Fruit fly (Drosophila melanogaster): Measurements from ENCODE around the gene RpL3.
A peak's percentile ranks its signal among the peaks of the same experiment; 100 is the strongest.

The RpL3 gene

DNA sequence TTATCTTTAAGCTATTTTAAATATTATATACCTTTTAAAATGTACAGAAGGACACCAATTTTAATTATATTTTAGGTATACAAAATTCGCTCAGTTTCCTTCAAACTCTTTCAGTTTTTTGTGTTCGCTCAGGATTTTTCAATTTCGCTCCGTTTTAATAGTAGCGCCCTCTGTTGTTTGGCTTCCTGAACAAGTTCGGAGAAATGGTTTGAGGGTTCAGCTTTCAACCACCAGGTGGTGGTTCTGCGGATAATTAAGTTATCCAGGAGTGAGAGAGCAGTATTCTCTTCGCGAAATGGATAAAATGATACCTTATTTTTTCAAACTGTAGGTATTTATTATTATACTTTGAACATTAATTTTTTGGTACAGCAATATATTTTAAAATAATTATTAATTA, 47.3 kb downstream of the RpL3 start (continued):
- TF ChIP-seq CG7928 (GFP tag; optimal IDR thresholded peaks at IDR 0.05): no peak
- no peak for TF ChIP-seq sima (GFP tag; optimal IDR thresholded peaks at IDR 0.05)
- no peak for TF ChIP-seq CG13296 (GFP tag; optimal IDR thresholded peaks at IDR 0.05)
- peak; percentile 48 for TF ChIP-seq phol (tag; optimal IDR thresholded peaks at IDR 0.05)
- peak; percentile 62 for TF ChIP-seq Chrac-16 (GFP tag; optimal IDR thresholded peaks at IDR 0.05)
- TF ChIP-seq Jarid2 (GFP tag; optimal IDR thresholded peaks at IDR 0.05): peak; percentile 66
- peak; percentile 83 for TF ChIP-seq CG4424 (GFP tag; optimal IDR thresholded peaks at IDR 0.05)
- peak; percentile 82 for TF ChIP-seq CG12071 (GFP tag; optimal IDR thresholded peaks at IDR 0.05)
- peak; percentile 77 for TF ChIP-seq CG6765 (GFP tag; optimal IDR thresholded peaks at IDR 0.05)
- TF ChIP-seq CG14965 (GFP tag; optimal IDR thresholded peaks at IDR 0.05; ENCODE audit: borderline replicate concordance): peak; percentile 98
- TF ChIP-seq Hmx (GFP tag; optimal IDR thresholded peaks at IDR 0.05): no peak
- no peak for TF ChIP-seq CG2129 (GFP tag; IDR thresholded peaks at IDR 0.05; ENCODE audit: partially characterized antibody)
- TF ChIP-seq tx (GFP tag; optimal IDR thresholded peaks at IDR 0.05): no peak
- TF ChIP-seq pum (GFP tag; optimal IDR thresholded peaks at IDR 0.05): peak; percentile 50
- TF ChIP-seq usp (GFP tag; optimal IDR thresholded peaks at IDR 0.05): no peak
- no peak for TF ChIP-seq CG10543 (GFP tag; optimal IDR thresholded peaks at IDR 0.05)
- TF ChIP-seq scrt (GFP tag; optimal IDR thresholded peaks at IDR 0.05): peak; percentile 52
- TF ChIP-seq emc (GFP tag; optimal IDR thresholded peaks at IDR 0.05): no peak
- TF ChIP-seq CG10959 (GFP tag; IDR thresholded peaks at IDR 0.05): peak; percentile 74
- peak; percentile 72 for TF ChIP-seq CG4820 (GFP tag; optimal IDR thresholded peaks at IDR 0.05)
- peak; percentile 89 for TF ChIP-seq CG7745 (tag; optimal IDR thresholded peaks at IDR 0.05)
- TF ChIP-seq CG17186 (GFP tag; optimal IDR thresholded peaks at IDR 0.05): peak; percentile 43
- peak; percentile 51 for TF ChIP-seq CG1602 (GFP tag; optimal IDR thresholded peaks at IDR 0.05)
- TF ChIP-seq CG16863 (GFP tag; optimal IDR thresholded peaks at IDR 0.05): peak; percentile 53
- TF ChIP-seq CG14710 (tag; optimal IDR thresholded peaks at IDR 0.05): no peak
- no peak for TF ChIP-seq corto (GFP tag; optimal IDR thresholded peaks at IDR 0.05)
- TF ChIP-seq Dbx (GFP tag; IDR thresholded peaks at IDR 0.05): no peak
- no peak for TF ChIP-seq CkIIα-i1 (GFP tag; IDR thresholded peaks at IDR 0.05)
- no peak for TF ChIP-seq CG13624 (GFP tag; optimal IDR thresholded peaks at IDR 0.05)
- peak; percentile 53 for TF ChIP-seq Lhr (GFP tag; optimal IDR thresholded peaks at IDR 0.05)
- no peak for TF ChIP-seq CG8944 (GFP tag; optimal IDR thresholded peaks at IDR 0.05)
- TF ChIP-seq CG10431 (GFP tag; optimal IDR thresholded peaks at IDR 0.05): peak; percentile 86
- no peak for TF ChIP-seq pan (optimal IDR thresholded peaks at IDR 0.05)
- TF ChIP-seq pan (GFP tag; optimal IDR thresholded peaks at IDR 0.05 in 1 of 2, IDR thresholded peaks at IDR 0.05 in 1 of 2): peak in 1 of 2 experiments; percentile 26
- TF ChIP-seq Med (GFP tag): no peak
- TF ChIP-seq Nf-YB (GFP tag; optimal IDR thresholded peaks at IDR 0.05): peak; percentile 58
- TF ChIP-seq crc (GFP tag; optimal IDR thresholded peaks at IDR 0.05): no peak
- peak; percentile 82 for TF ChIP-seq az2 (GFP tag; optimal IDR thresholded peaks at IDR 0.05)
- TF ChIP-seq dati (GFP tag; IDR thresholded peaks at IDR 0.05): no peak
- peak; percentile 54 for TF ChIP-seq Hand (GFP tag; optimal IDR thresholded peaks at IDR 0.05)
- TF ChIP-seq Asciz (GFP tag; optimal IDR thresholded peaks at IDR 0.05): peak; percentile 77
- TF ChIP-seq CG4328 (GFP tag; optimal IDR thresholded peaks at IDR 0.05): peak; percentile 45
- no peak for TF ChIP-seq CG2199 (GFP tag; IDR thresholded peaks at IDR 0.05)
- no peak for TF ChIP-seq Hr78 (GFP tag; optimal IDR thresholded peaks at IDR 0.05)
- no peak for TF ChIP-seq gt (GFP tag; IDR thresholded peaks at IDR 0.05)
- TF ChIP-seq CG8290 (GFP tag; optimal IDR thresholded peaks at IDR 0.05): peak; percentile 62
- TF ChIP-seq CG8290 (tag; optimal IDR thresholded peaks at IDR 0.05): peak in 1 of 2 experiments; percentile 29
- TF ChIP-seq CG7839 (tag; optimal IDR thresholded peaks at IDR 0.05): no peak
- TF ChIP-seq Meics (GFP tag; optimal IDR thresholded peaks at IDR 0.05): peak; percentile 74
- TF ChIP-seq CG12155 (GFP tag; optimal IDR thresholded peaks at IDR 0.05): no peak
- TF ChIP-seq luna (GFP tag; optimal IDR thresholded peaks at IDR 0.05): no peak
- TF ChIP-seq zen2 (GFP tag; IDR thresholded peaks at IDR 0.05; ENCODE audit: partially characterized antibody): no peak
